Worm (Caenorhabditis elegans): ENCODE data around the gene C56G2.15.

DNA sequence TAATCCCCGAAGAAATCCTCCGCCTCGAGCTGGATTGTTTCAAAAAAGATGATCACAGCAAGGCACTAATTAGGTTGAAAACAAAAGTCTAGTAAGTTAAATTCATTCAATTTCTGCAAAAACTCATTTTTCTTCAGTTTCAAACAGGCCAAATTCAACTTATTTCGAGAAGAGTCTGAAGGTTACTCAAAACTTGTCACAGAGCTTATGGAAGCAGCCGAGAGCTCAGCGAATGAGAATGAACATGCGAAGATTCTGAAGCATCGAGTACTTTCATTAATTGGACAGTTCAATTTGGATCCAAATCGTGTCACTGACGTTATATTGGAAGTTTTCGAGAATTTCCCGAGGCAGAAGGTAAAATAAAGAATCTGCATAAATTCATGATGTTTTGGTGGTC, 825 bp upstream of the C56G2.15 start:
- TF ChIP-seq mab-5 (tag; optimal IDR thresholded peaks at IDR 0.05) (no peak), unc-62 (GFP tag; optimal IDR thresholded peaks at IDR 0.05) (no peak)
